Fruit fly (Drosophila melanogaster): ENCODE measurements around the gene CG13999.

Gene CG13999

DNA sequence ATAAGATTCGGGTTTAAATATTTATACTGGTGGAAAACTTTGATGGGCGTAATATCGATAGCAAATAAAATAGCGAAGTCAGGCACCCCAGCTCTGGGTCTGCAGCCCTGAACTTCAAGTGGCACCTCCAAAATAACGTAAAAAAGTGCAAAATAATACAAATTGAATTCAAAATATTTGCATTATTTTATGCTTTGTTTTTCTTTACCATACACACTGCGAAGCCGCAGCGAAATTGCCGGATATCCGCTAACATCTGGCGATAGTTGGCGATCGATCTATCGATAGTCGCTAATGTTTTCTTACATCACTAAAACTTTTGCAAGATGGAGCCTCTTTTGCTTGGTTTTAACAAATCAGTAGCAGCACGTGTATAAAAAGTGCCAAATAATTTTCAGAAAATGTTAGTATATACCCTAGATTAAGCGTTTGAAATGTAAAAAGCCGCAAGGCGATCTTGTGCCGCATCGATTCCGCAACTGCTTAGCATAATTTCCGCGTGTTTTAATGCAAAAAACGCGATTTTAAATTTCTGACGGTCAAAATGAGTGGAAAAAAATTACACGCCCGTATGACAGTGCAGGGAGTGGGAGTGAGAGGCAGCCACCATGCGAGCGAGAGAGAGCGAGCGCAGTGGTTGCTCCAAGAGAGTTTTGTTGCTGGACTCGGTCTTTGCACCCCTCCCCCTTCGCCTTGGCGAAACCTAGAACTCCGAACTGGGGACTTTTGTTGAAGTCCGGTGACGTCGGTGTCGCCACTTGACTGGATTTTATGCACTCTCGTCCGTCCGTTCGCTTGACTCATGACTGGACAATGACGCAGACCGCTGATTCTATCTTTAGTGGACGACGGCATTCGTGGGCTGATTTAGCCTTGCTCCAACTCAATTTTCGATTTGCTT lies 25.4 kb upstream of the CG13999 start, which contains the start of gene eIF4A (continued):
- TF ChIP-seq Antp (GFP tag; optimal IDR thresholded peaks at IDR 0.05), result no peak
- TF ChIP-seq lbe (GFP tag; optimal IDR thresholded peaks at IDR 0.05), result no peak
- peak; percentile 8 for TF ChIP-seq CG9797 (GFP tag; optimal IDR thresholded peaks at IDR 0.05)
- no peak for TF ChIP-seq danr (GFP tag; IDR thresholded peaks at IDR 0.05)
- TF ChIP-seq Myb (GFP tag; optimal IDR thresholded peaks at IDR 0.05), result peak; percentile 19
- TF ChIP-seq klu (GFP tag; IDR thresholded peaks at IDR 0.05), result no peak
- peak; percentile 16 for TF ChIP-seq BtbVII (GFP tag; optimal IDR thresholded peaks at IDR 0.05)
- no peak for TF ChIP-seq bbx (GFP tag; IDR thresholded peaks at IDR 0.05; ENCODE audit: partially characterized antibody)
- TF ChIP-seq gro (GFP tag; optimal IDR thresholded peaks at IDR 0.05), result no peak
- TF ChIP-seq wek (GFP tag; optimal IDR thresholded peaks at IDR 0.05), result peak; percentile 38
- TF ChIP-seq CG14667 (GFP tag; IDR thresholded peaks at IDR 0.05), result no peak
- TF ChIP-seq ftz-f1 (GFP tag; optimal IDR thresholded peaks at IDR 0.05), result no peak
- no peak for TF ChIP-seq lov (optimal IDR thresholded peaks at IDR 0.05)
- no peak for TF ChIP-seq lov (GFP tag; IDR thresholded peaks at IDR 0.05)
- TF ChIP-seq slp2 (GFP tag; optimal IDR thresholded peaks at IDR 0.05), result no peak
- no peak for TF ChIP-seq da (GFP tag; optimal IDR thresholded peaks at IDR 0.05)
- no peak for TF ChIP-seq eve (GFP tag; optimal IDR thresholded peaks at IDR 0.05)
- TF ChIP-seq CG6854 (GFP tag; optimal IDR thresholded peaks at IDR 0.05), result no peak
- TF ChIP-seq salm (tag; optimal IDR thresholded peaks at IDR 0.05), result peak; percentile 52
- no peak for TF ChIP-seq CG10366 (GFP tag; IDR thresholded peaks at IDR 0.05)
- TF ChIP-seq Sry-β (GFP tag; optimal IDR thresholded peaks at IDR 0.05), result no peak
- 0 out of 2 replicates have a peak, but pooled peaks have one; percentile 43 for TF ChIP-seq CG6272 (GFP tag; IDR thresholded peaks at IDR 0.05)
- no peak for TF ChIP-seq chm (GFP tag; IDR thresholded peaks at IDR 0.05)
- no peak for TF ChIP-seq Lim3 (GFP tag; IDR thresholded peaks at IDR 0.05)
- peak; percentile 13 for TF ChIP-seq gcm2 (GFP tag; optimal IDR thresholded peaks at IDR 0.05)
- no peak for TF ChIP-seq CG7372 (GFP tag; IDR thresholded peaks at IDR 0.05)
- TF ChIP-seq maf-S (GFP tag; optimal IDR thresholded peaks at IDR 0.05), result no peak
- TF ChIP-seq seq (GFP tag; IDR thresholded peaks at IDR 0.05), result no peak
- TF ChIP-seq Optix (GFP tag; IDR thresholded peaks at IDR 0.05), result no peak
- peak; percentile 48 for TF ChIP-seq Fer3 (tag; optimal IDR thresholded peaks at IDR 0.05)
- TF ChIP-seq Gug (GFP tag; IDR thresholded peaks at IDR 0.05), result no peak; the same call in 3 of the 4 replicates
- TF ChIP-seq Oaz (GFP tag; IDR thresholded peaks at IDR 0.05), result no peak
- TF ChIP-seq gem (tag; optimal IDR thresholded peaks at IDR 0.05), result no peak
- peak; percentile 75 for TF ChIP-seq sqz (GFP tag; optimal IDR thresholded peaks at IDR 0.05)
- TF ChIP-seq CkIIα-i1 (GFP tag; IDR thresholded peaks at IDR 0.05), result no peak
- TF ChIP-seq pros (GFP tag; optimal IDR thresholded peaks at IDR 0.05), result no peak
- peak; percentile 96 for TF ChIP-seq MESR4 (GFP tag; optimal IDR thresholded peaks at IDR 0.05)
- peak; percentile 44 for TF ChIP-seq CG1233 (GFP tag; optimal IDR thresholded peaks at IDR 0.05)
- TF ChIP-seq CG12071 (GFP tag; optimal IDR thresholded peaks at IDR 0.05), result peak; percentile 29
- no peak for TF ChIP-seq pum (GFP tag; optimal IDR thresholded peaks at IDR 0.05)
- no peak for TF ChIP-seq CG17912 (GFP tag; optimal IDR thresholded peaks at IDR 0.05)
- TF ChIP-seq C15 (GFP tag; IDR thresholded peaks at IDR 0.05), result no peak
- TF ChIP-seq CG8388 (GFP tag; optimal IDR thresholded peaks at IDR 0.05), result no peak
- TF ChIP-seq H2.0 (GFP tag; IDR thresholded peaks at IDR 0.05), result no peak
- no peak for TF ChIP-seq CG14050 (GFP tag; IDR thresholded peaks at IDR 0.05)
- no peak for TF ChIP-seq CG7786 (GFP tag; optimal IDR thresholded peaks at IDR 0.05)
- TF ChIP-seq Hsf (GFP tag; optimal IDR thresholded peaks at IDR 0.05), result no peak
- peak; percentile 56 for TF ChIP-seq NfI (GFP tag; optimal IDR thresholded peaks at IDR 0.05)
- TF ChIP-seq CG4404 (GFP tag; IDR thresholded peaks at IDR 0.05), result no peak
- peak; percentile 19 for TF ChIP-seq tap (tag; optimal IDR thresholded peaks at IDR 0.05)
- no peak for TF ChIP-seq CG12769 (tag; optimal IDR thresholded peaks at IDR 0.05)
